Worm (Caenorhabditis elegans): ENCODE results near the gene swsn-6.

DNA sequence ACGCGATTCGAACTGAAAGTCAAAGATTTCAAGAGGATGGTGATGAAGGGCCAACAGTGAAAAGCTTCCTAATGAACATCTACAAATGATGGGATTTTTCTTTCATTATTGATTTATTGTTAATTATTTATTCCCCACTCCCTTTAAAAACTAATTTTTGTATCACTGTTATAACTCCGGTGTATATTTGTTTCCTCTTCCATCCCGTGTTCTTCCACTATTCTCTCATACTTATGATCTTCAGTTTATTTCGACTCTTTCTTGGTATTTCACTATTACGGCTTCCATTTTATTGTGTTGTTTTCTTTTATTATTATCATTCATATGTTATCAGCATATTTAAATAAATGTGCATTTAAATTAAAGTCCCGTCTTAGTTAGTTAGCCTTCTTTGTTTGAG lies 20.5 kb upstream of the swsn-6 start:
- TF ChIP-seq ztf-11 (tag; optimal IDR thresholded peaks at IDR 0.05) (no peak), lin-13 (GFP tag; optimal IDR thresholded peaks at IDR 0.05) (no peak)
